Worm (Caenorhabditis elegans) whole organism, late embryonic: ENCODE results near the gene C37H5.14.

ENCODE experiments used
- C08G9.2 ChIP-seq: sonication (generic microtip); optimal IDR thresholded peaks from 2 replicates; lab custom pipeline; 2016; ENCODE audit warnings: mild to moderate bottlenecking, missing genetic modification characterization, moderate library complexity, missing compliant biosample characterization
- F13H6.1 ChIP-seq: sonication (generic microtip); optimal IDR thresholded peaks from 2 replicates; lab custom pipeline; 2016; ENCODE audit warnings: missing genetic modification characterization, missing compliant biosample characterization
- K02D7.2 ChIP-seq: sonication (generic microtip); optimal IDR thresholded peaks from 2 replicates; lab custom pipeline; 2017; ENCODE audit warnings: mild to moderate bottlenecking, missing genetic modification characterization, missing compliant biosample characterization
- K09A11.1 ChIP-seq: sonication (generic microtip); optimal IDR thresholded peaks from 2 replicates; lab custom pipeline; 2017; ENCODE audit warnings: antibody characterized with exemption, mild to moderate bottlenecking, missing genetic modification characterization, missing compliant biosample characterization; ENCODE audit not compliant: insufficient read depth
- ahr-1 ChIP-seq: sonication (generic microtip); optimal IDR thresholded peaks from 2 replicates; lab custom pipeline; 2016; ENCODE audit warnings: missing genetic modification characterization, missing compliant biosample characterization
- ama-1 ChIP-seq: fragments of 150-350 bp; optimal IDR thresholded peaks from 2 replicates; lab custom pipeline; 2014
- ceh-14 ChIP-seq: sonication (generic microtip); optimal IDR thresholded peaks from 2 replicates; lab custom pipeline; 2016; ENCODE audit warnings: missing genotype, missing genetic modification characterization, missing compliant biosample characterization
- ceh-18 ChIP-seq: sonication (generic microtip); optimal IDR thresholded peaks from 2 replicates; lab custom pipeline; 2016; ENCODE audit warnings: missing genetic modification characterization, missing compliant biosample characterization
- ceh-19 ChIP-seq: fragments of 200-800 bp; sonication (Bioruptor generic); optimal IDR thresholded peaks from 2 replicates; lab custom pipeline; 2018; ENCODE audit warnings: mild to moderate bottlenecking, missing genetic modification characterization, missing compliant biosample characterization
- ceh-2 ChIP-seq: sonication (generic microtip); optimal IDR thresholded peaks from 2 replicates; lab custom pipeline; 2016; ENCODE audit warnings: missing genotype, missing genetic modification characterization, missing compliant biosample characterization
- ceh-22 ChIP-seq: sonication (generic microtip); optimal IDR thresholded peaks from 2 replicates; lab custom pipeline; 2017; ENCODE audit warnings: missing biosample characterization, missing genetic modification characterization
- ceh-24 ChIP-seq: sonication (generic microtip); optimal IDR thresholded peaks from 2 replicates; lab custom pipeline; 2016; ENCODE audit warnings: mild to moderate bottlenecking, missing genetic modification characterization, missing compliant biosample characterization
- ceh-6 ChIP-seq: fragments of 200-800 bp; sonication (Bioruptor generic); optimal IDR thresholded peaks from 2 replicates; lab custom pipeline; 2018; ENCODE audit warnings: mild to moderate bottlenecking, missing genetic modification characterization, missing compliant biosample characterization
- che-1 ChIP-seq: sonication (generic microtip); optimal IDR thresholded peaks from 2 replicates; lab custom pipeline; 2016; ENCODE audit warnings: mild to moderate bottlenecking, missing genetic modification characterization, missing compliant biosample characterization
- dmd-4 ChIP-seq: sonication (generic microtip); optimal IDR thresholded peaks from 2 replicates; lab custom pipeline; 2016; ENCODE audit warnings: borderline replicate concordance, missing genetic modification characterization, missing compliant biosample characterization
- dve-1 ChIP-seq: sonication (generic microtip); optimal IDR thresholded peaks from 2 replicates; lab custom pipeline; 2017; ENCODE audit warnings: antibody characterized with exemption, mild to moderate bottlenecking, missing genetic modification characterization, missing compliant biosample characterization
- elt-2 ChIP-seq: sonication (generic microtip); optimal IDR thresholded peaks from 2 replicates; lab custom pipeline; 2016; ENCODE audit warnings: missing genetic modification reagents, missing genetic modification characterization, missing compliant biosample characterization
- ets-4 ChIP-seq: sonication (generic microtip); optimal IDR thresholded peaks from 2 replicates; lab custom pipeline; 2016; ENCODE audit warnings: missing genetic modification characterization, missing compliant biosample characterization
- fkh-10 ChIP-seq: fragments of 150-350 bp; optimal IDR thresholded peaks from 2 replicates; lab custom pipeline; 2014; ENCODE audit warnings: missing biosample characterization, missing genetic modification reagents, missing genetic modification characterization
- hlh-6 ChIP-seq: sonication (generic microtip); optimal IDR thresholded peaks from 2 replicates; lab custom pipeline; 2016; ENCODE audit warnings: missing genotype, missing genetic modification characterization, missing compliant biosample characterization
- hlh-8 ChIP-seq: sonication (generic microtip); optimal IDR thresholded peaks from 2 replicates; lab custom pipeline; 2016; ENCODE audit warnings: missing genotype, missing genetic modification characterization, missing compliant biosample characterization
- lim-6 ChIP-seq: sonication (generic microtip); optimal IDR thresholded peaks from 2 replicates; lab custom pipeline; 2016; ENCODE audit warnings: missing genetic modification characterization, missing compliant biosample characterization
- lin-11 ChIP-seq: fragments of 200-800 bp; sonication (Bioruptor generic); optimal IDR thresholded peaks from 2 replicates; lab custom pipeline; 2018; ENCODE audit warnings: mild to moderate bottlenecking, missing genetic modification characterization, missing compliant biosample characterization
- madf-2 ChIP-seq: sonication (generic microtip); optimal IDR thresholded peaks from 2 replicates; lab custom pipeline; 2017; ENCODE audit warnings: missing genetic modification characterization, missing compliant biosample characterization
- mec-3 ChIP-seq: sonication (generic microtip); optimal IDR thresholded peaks from 2 replicates; lab custom pipeline; 2016; ENCODE audit warnings: borderline replicate concordance, missing genetic modification characterization, missing compliant biosample characterization
- nfya-1 ChIP-seq: sonication (generic microtip); optimal IDR thresholded peaks from 2 replicates; lab custom pipeline; 2017; ENCODE audit warnings: missing genetic modification characterization, mild to moderate bottlenecking, missing compliant biosample characterization, antibody characterized with exemption, moderate library complexity
- nhr-11 ChIP-seq: fragments of 150-350 bp; optimal IDR thresholded peaks from 2 replicates; lab custom pipeline; 2014; ENCODE audit warnings: missing biosample characterization, missing genetic modification characterization
- npax-4 ChIP-seq: sonication (generic microtip); optimal IDR thresholded peaks from 2 replicates; lab custom pipeline; 2016; ENCODE audit warnings: missing genetic modification characterization, missing compliant biosample characterization
- odd-2 ChIP-seq: sonication (generic microtip); optimal IDR thresholded peaks from 2 replicates; lab custom pipeline; 2017; ENCODE audit warnings: antibody characterized with exemption, mild to moderate bottlenecking, missing genetic modification characterization, missing compliant biosample characterization
- pha-2 ChIP-seq: sonication (generic microtip); optimal IDR thresholded peaks from 2 replicates; lab custom pipeline; 2017; ENCODE audit warnings: mild to moderate bottlenecking, missing genetic modification characterization, missing compliant biosample characterization
- ref-2 ChIP-seq: sonication (generic microtip); optimal IDR thresholded peaks from 2 replicates; lab custom pipeline; 2016; ENCODE audit warnings: missing genetic modification characterization, missing compliant biosample characterization
- sox-4 ChIP-seq: sonication (generic microtip); optimal IDR thresholded peaks from 2 replicates; lab custom pipeline; 2017; ENCODE audit warnings: mild to moderate bottlenecking, missing genetic modification characterization, inconsistent platforms, missing compliant biosample characterization
- tbx-2 ChIP-seq: sonication (generic microtip); optimal IDR thresholded peaks from 2 replicates; lab custom pipeline; 2016; ENCODE audit warnings: missing genetic modification characterization, missing compliant biosample characterization
- ttx-3 ChIP-seq: sonication (generic microtip); optimal IDR thresholded peaks from 2 replicates; lab custom pipeline; 2016; ENCODE audit warnings: missing genetic modification reagents, missing genetic modification characterization, missing compliant biosample characterization
- unc-55 ChIP-seq: sonication (generic microtip); optimal IDR thresholded peaks from 2 replicates; lab custom pipeline; 2017; ENCODE audit warnings: missing biosample characterization, missing genetic modification reagents, missing genetic modification characterization
- unc-86 ChIP-seq: sonication (generic microtip); optimal IDR thresholded peaks from 2 replicates; lab custom pipeline; 2016; ENCODE audit warnings: missing genetic modification characterization, missing compliant biosample characterization
- zip-5 ChIP-seq: sonication (generic microtip); optimal IDR thresholded peaks from 2 replicates; lab custom pipeline; 2016; ENCODE audit warnings: missing genetic modification characterization, missing compliant biosample characterization
- ztf-16 ChIP-seq: sonication (generic microtip); optimal IDR thresholded peaks from 2 replicates; lab custom pipeline; 2017; ENCODE audit warnings: missing genetic modification characterization, missing compliant biosample characterization

The C37H5.14 gene

ce11 chrV:4834277-4834676, at the start of gene C37H5.14:
TSS of gene C37H5.14 (minus strand) at chrV:4834377.
- TF ChIP-seq npax-4 (no peak), ceh-2 (tag; lab: Kevin White, UChicago) (no peak), lim-6 (tag; lab: Kevin White, UChicago) (no peak), ceh-18 (tag; lab: Kevin White, UChicago) (no peak), ceh-14 (tag; lab: Kevin White, UChicago) (no peak), ahr-1 (tag; lab: Kevin White, UChicago) (no peak), C08G9.2 (tag; lab: Kevin White, UChicago) (no peak), unc-55 (GFP tag; lab: Kevin White, UChicago) (no peak), F13H6.1 (tag; lab: Kevin White, UChicago) (no peak), ceh-6 (GFP tag; lab: Kevin White, UChicago) (no peak), K09A11.1 (tag; lab: Kevin White, UChicago) (no peak), madf-2 (tag; lab: Kevin White, UChicago) (no peak), tbx-2 (tag; lab: Kevin White, UChicago) (no peak), ttx-3 (tag; lab: Kevin White, UChicago) (no peak), elt-2 (tag; lab: Kevin White, UChicago) (no peak), ama-1 (lab: Kevin White, UChicago) (no peak)

ce11 chrV:4881377-4881776, 47.2 kb upstream of the C37H5.14 start, which contains the start of gene str-32:
TSS of gene str-32 (minus strand) at chrV:4881477.
- TF ChIP-seq elt-2 (tag; lab: Kevin White, UChicago) (no peak), ets-4 (no peak), npax-4 (no peak), ahr-1 (tag; lab: Kevin White, UChicago) (no peak)

ce11 chrV:4879251-4879650, 45.1 kb upstream of the C37H5.14 start, which contains the start of gene T19H12.15:
TSS of gene T19H12.15 (minus strand) at chrV:4879351.
- TF ChIP-seq npax-4 = no peak
- TF ChIP-seq hlh-6 = no peak
- no peak for TF ChIP-seq nhr-11 (tag; lab: Kevin White, UChicago)
- no peak for TF ChIP-seq lin-11 (tag; lab: Kevin White, UChicago)
- TF ChIP-seq ceh-24 = no peak
- TF ChIP-seq pha-2 (tag; lab: Kevin White, UChicago) = no peak
- no peak for TF ChIP-seq ceh-19
- TF ChIP-seq nfya-1 (tag; lab: Kevin White, UChicago) = no peak
- no peak for TF ChIP-seq ceh-6 (GFP tag; lab: Kevin White, UChicago)
- no peak for TF ChIP-seq ceh-22 (tag; lab: Kevin White, UChicago)
- TF ChIP-seq ceh-18 (tag; lab: Kevin White, UChicago) = no peak
- no peak for TF ChIP-seq hlh-8 (tag; lab: Kevin White, UChicago)
- TF ChIP-seq ceh-14 (tag; lab: Kevin White, UChicago) = no peak
- TF ChIP-seq dmd-4 (tag; lab: Kevin White, UChicago) = no peak
- TF ChIP-seq ztf-16 (tag; lab: Kevin White, UChicago) = no peak
- no peak for TF ChIP-seq che-1 (tag; lab: Kevin White, UChicago)
- no peak for TF ChIP-seq fkh-10 (GFP tag; lab: Kevin White, UChicago)
- TF ChIP-seq ref-2 = no peak
- TF ChIP-seq unc-86 (tag; lab: Kevin White, UChicago) = no peak
- no peak for TF ChIP-seq ets-4

- no peak for TF ChIP-seq pha-2 (tag; lab: Kevin White, UChicago)
- TF ChIP-seq unc-86 (tag; lab: Kevin White, UChicago) = no peak
- TF ChIP-seq tbx-2 (tag; lab: Kevin White, UChicago) = no peak
- TF ChIP-seq zip-5 (tag; lab: Kevin White, UChicago) = no peak
- TF ChIP-seq ceh-14 (tag; lab: Kevin White, UChicago) = no peak
These were observed 43.4 kb upstream of the C37H5.14 start, which contains the start of gene T19H12.6 for ce11 chrV:4877587-4877986. TSS of gene T19H12.6 (minus strand) at chrV:4877687.

ce11 chrV:4871992-4872391, 37.8 kb upstream of the C37H5.14 start, which contains the start of gene srd-33:
TSS of gene srd-33 (plus strand) at chrV:4872292.
- TF ChIP-seq sox-4 (tag; lab: Kevin White, UChicago) (no peak), odd-2 (tag; lab: Kevin White, UChicago) (no peak), ahr-1 (tag; lab: Kevin White, UChicago) (no peak), ceh-14 (tag; lab: Kevin White, UChicago) (no peak), K02D7.2 (no peak), dve-1 (no peak), mec-3 (tag; lab: Kevin White, UChicago) (no peak), che-1 (tag; lab: Kevin White, UChicago) (no peak)
- TF ChIP-seq, all 69 proteins: peak for 0
